Worm (Caenorhabditis elegans) whole organism, midembryonic: ENCODE results near the gene F53E2.2.

Experiments used
- T22C8.4 ChIP-seq: fragments of 200-800 bp; sonication (Bioruptor generic); IDR thresholded peaks from 2 replicates; pipeline ENCODE4 v1.3.6; 2022; ENCODE audit warnings: missing genetic modification characterization, missing compliant biosample characterization
- cog-1 ChIP-seq: sonication (generic microtip); optimal IDR thresholded peaks from 2 replicates; lab custom pipeline; 2016; ENCODE audit warnings: missing genetic modification characterization, missing compliant biosample characterization
- flt-1 ChIP-seq: fragments of 200-800 bp; sonication (Bioruptor generic); IDR thresholded peaks from 2 replicates; pipeline ENCODE4 v1.3.6; 2022; ENCODE audit warnings: missing genetic modification characterization, missing compliant biosample characterization
- klf-2 ChIP-seq: fragments of 200-800 bp; sonication (Bioruptor generic); conservative IDR thresholded peaks from 2 replicates; pipeline ENCODE4 v1.3.6; 2022; ENCODE audit warnings: missing genetic modification reagents, missing genetic modification characterization, missing compliant biosample characterization
- med-1 ChIP-seq: sonication (generic microtip); optimal IDR thresholded peaks from 2 replicates; lab custom pipeline; 2017; ENCODE audit warnings: missing genetic modification characterization, mild to moderate bottlenecking, missing compliant biosample characterization, antibody characterized with exemption, missing genetic modification reagents; ENCODE audit not compliant: insufficient read depth
- ref-1 ChIP-seq: fragments of 200-800 bp; sonication (Bioruptor generic); conservative IDR thresholded peaks from 2 replicates; pipeline ENCODE4 v1.3.6; 2022; ENCODE audit warnings: missing genetic modification reagents, missing genetic modification characterization, missing compliant biosample characterization
- tab-1 ChIP-seq: fragments of 200-800 bp; sonication (Bioruptor generic); IDR thresholded peaks from 2 replicates; pipeline ENCODE4 v1.3.6; 2022; ENCODE audit warnings: missing genetic modification characterization, missing compliant biosample characterization
- ztf-23 ChIP-seq: fragments of 200-800 bp; sonication (Bioruptor generic); IDR thresholded peaks from 2 replicates; pipeline ENCODE4 v1.3.6; 2022; ENCODE audit warnings: missing genetic modification reagents, missing genetic modification characterization, missing compliant biosample characterization
- ztf-29 ChIP-seq: fragments of 200-800 bp; sonication (Bioruptor generic); IDR thresholded peaks from 2 replicates; pipeline ENCODE4 v1.3.6; 2022; ENCODE audit warnings: missing genetic modification reagents, missing genetic modification characterization, missing compliant biosample characterization

The F53E2.2 gene

ce11 chrV:1495752-1496151 lies 20.9 kb downstream of the F53E2.2 start:
- TF ChIP-seq cog-1 (tag; lab: Kevin White, UChicago) (no peak), T22C8.4 (GFP tag; lab: Robert Waterston, UW) (peak; percentile 80), tab-1 (GFP tag; lab: Robert Waterston, UW) (no peak), flt-1 (GFP tag; lab: Robert Waterston, UW) (no peak)

- TF ChIP-seq cog-1 (tag; lab: Kevin White, UChicago) (no peak), ref-1 (no peak), T22C8.4 (GFP tag; lab: Robert Waterston, UW) (no peak), tab-1 (GFP tag; lab: Robert Waterston, UW) (no peak), klf-2 (GFP tag; lab: Robert Waterston, UW) (no peak), med-1 (GFP tag; lab: Kevin White, UChicago) (no peak), flt-1 (GFP tag; lab: Robert Waterston, UW) (no peak), ztf-29 (GFP tag; lab: Robert Waterston, UW) (no peak), ztf-23 (GFP tag; lab: Robert Waterston, UW) (no peak)
These were observed 24.3 kb downstream of the F53E2.2 start, which contains the start of gene sru-27 for ce11 chrV:1499140-1499539. Gene sru-27, plus strand, starts transcription at chrV:1499440.

- TF ChIP-seq med-1 (GFP tag; lab: Kevin White, UChicago) = no peak
- no peak for TF ChIP-seq klf-2 (GFP tag; lab: Robert Waterston, UW)
- no peak for TF ChIP-seq ztf-29 (GFP tag; lab: Robert Waterston, UW)
- TF ChIP-seq cog-1 (tag; lab: Kevin White, UChicago) = no peak
- no peak for TF ChIP-seq ref-1
- no peak for TF ChIP-seq flt-1 (GFP tag; lab: Robert Waterston, UW)
- no peak for TF ChIP-seq ztf-23 (GFP tag; lab: Robert Waterston, UW)
- TF ChIP-seq tab-1 (GFP tag; lab: Robert Waterston, UW) = no peak
- no peak for TF ChIP-seq T22C8.4 (GFP tag; lab: Robert Waterston, UW)
These were observed 31.1 kb downstream of the F53E2.2 start, which contains the start of gene sru-28 for ce11 chrV:1505995-1506394. Gene sru-28, plus strand, starts transcription at chrV:1506295.

- TF ChIP-seq med-1 (GFP tag; lab: Kevin White, UChicago) (no peak), cog-1 (tag; lab: Kevin White, UChicago) (no peak), klf-2 (GFP tag; lab: Robert Waterston, UW) (no peak), ztf-29 (GFP tag; lab: Robert Waterston, UW) (no peak), T22C8.4 (GFP tag; lab: Robert Waterston, UW) (no peak), ref-1 (no peak), ztf-23 (GFP tag; lab: Robert Waterston, UW) (no peak), tab-1 (GFP tag; lab: Robert Waterston, UW) (no peak)
These were observed 36.7 kb downstream of the F53E2.2 start, which contains the start of gene nhr-260 for ce11 chrV:1511537-1511936. Gene nhr-260, minus strand, starts transcription at chrV:1511637.

ce11 chrV:1521845-1522244 lies 47.0 kb downstream of the F53E2.2 start, which contains the start of gene str-240:
Gene str-240, minus strand, starts transcription at chrV:1521945.
- TF ChIP-seq med-1 (GFP tag; lab: Kevin White, UChicago) (no peak), ref-1 (no peak), T22C8.4 (GFP tag; lab: Robert Waterston, UW) (no peak), tab-1 (GFP tag; lab: Robert Waterston, UW) (no peak), ztf-29 (GFP tag; lab: Robert Waterston, UW) (no peak), cog-1 (tag; lab: Kevin White, UChicago) (no peak), ztf-23 (GFP tag; lab: Robert Waterston, UW) (no peak), flt-1 (GFP tag; lab: Robert Waterston, UW) (no peak), klf-2 (GFP tag; lab: Robert Waterston, UW) (no peak)

ce11 chrV:1522485-1522884 lies 47.6 kb downstream of the F53E2.2 start, which contains the start of gene str-243:
Gene str-243, plus strand, starts transcription at chrV:1522785.
- no peak for TF ChIP-seq klf-2 (GFP tag; lab: Robert Waterston, UW)
- TF ChIP-seq flt-1 (GFP tag; lab: Robert Waterston, UW) = no peak
- no peak for TF ChIP-seq T22C8.4 (GFP tag; lab: Robert Waterston, UW)
- TF ChIP-seq med-1 (GFP tag; lab: Kevin White, UChicago) = no peak
- TF ChIP-seq ref-1 = no peak
- no peak for TF ChIP-seq ztf-23 (GFP tag; lab: Robert Waterston, UW)
- no peak for TF ChIP-seq tab-1 (GFP tag; lab: Robert Waterston, UW)
- TF ChIP-seq cog-1 (tag; lab: Kevin White, UChicago) = no peak
- TF ChIP-seq ztf-29 (GFP tag; lab: Robert Waterston, UW) = no peak
